Worm (Caenorhabditis elegans): ENCODE data around the gene pgl-1.

The pgl-1 gene

DNA sequence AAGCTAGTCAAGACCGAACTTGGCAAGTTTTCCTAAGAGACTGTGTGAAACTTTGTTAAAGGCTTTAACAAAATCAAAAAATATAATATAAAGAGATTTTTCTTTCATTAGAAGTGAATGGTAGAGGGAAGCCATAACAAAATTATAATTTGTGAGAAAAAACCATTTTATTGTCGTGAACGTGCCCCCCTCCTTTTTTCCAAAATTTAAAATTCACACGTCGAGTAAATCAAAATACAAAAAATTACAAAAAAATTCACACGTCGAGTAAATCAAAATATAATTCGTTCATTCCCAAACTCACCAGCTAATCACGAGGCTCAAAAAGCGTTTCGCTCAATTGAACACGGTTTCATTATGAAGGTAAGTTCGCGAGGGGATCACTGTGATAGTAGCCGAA, 32.4 kb upstream of the pgl-1 start, which contains the start of gene C25A8.2 (continued):
- TF ChIP-seq set-16 (GFP tag; IDR thresholded peaks at IDR 0.05) (no peak), dve-1 (tag; optimal IDR thresholded peaks at IDR 0.05; ENCODE audit: insufficient read depth) (no peak), vab-7 (GFP tag; IDR thresholded peaks at IDR 0.05) (no peak), egl-43 (GFP tag; IDR thresholded peaks at IDR 0.05) (no peak)

DNA sequence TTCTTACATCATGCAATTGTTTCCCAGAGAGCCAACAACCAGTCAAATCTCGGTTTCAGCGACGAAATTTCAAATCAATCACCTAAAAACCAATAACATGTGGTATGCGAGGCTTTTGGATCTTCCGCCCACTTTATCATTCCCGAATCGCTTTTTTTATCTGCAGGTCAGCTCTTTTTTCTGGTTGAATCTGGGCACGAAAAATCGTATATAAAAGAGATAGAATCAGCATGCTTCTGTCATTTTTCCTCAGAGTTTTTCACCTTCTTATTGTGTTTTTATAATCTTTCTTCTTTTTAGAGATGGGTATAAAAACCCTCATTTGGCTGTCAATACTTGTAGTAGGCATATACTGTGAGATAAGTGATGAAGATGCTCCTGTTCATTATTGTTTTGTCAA, 26.2 kb upstream of the pgl-1 start, which contains the start of gene cht-3:
Gene cht-3 (plus strand): TSS at position 301 of the 400 bp plus-strand sequence.
- TF ChIP-seq fkh-10 (GFP tag; optimal IDR thresholded peaks at IDR 0.05) = no peak
- TF ChIP-seq fos-1 (tag; optimal IDR thresholded peaks at IDR 0.05) = no peak
- TF ChIP-seq lsy-2 (tag; optimal IDR thresholded peaks at IDR 0.05) = no peak
- no peak for TF ChIP-seq F44E2.7 (GFP tag; IDR thresholded peaks at IDR 0.05)
- TF ChIP-seq mxl-3 (GFP tag; optimal IDR thresholded peaks at IDR 0.05) = no peak
- no peak for TF ChIP-seq nhr-41 (GFP tag; IDR thresholded peaks at IDR 0.05)
- TF ChIP-seq mxl-2 (GFP tag; conservative IDR thresholded peaks at IDR 0.05) = no peak
- TF ChIP-seq snpc-4 (tag; optimal IDR thresholded peaks at IDR 0.05) = no peak
- TF ChIP-seq daf-8 (GFP tag; IDR thresholded peaks at IDR 0.05) = no peak
- TF ChIP-seq egl-27 (tag; optimal IDR thresholded peaks at IDR 0.05) = no peak
- TF ChIP-seq mdl-1 (tag; optimal IDR thresholded peaks at IDR 0.05) = no peak
- TF ChIP-seq skn-1 (tag; optimal IDR thresholded peaks at IDR 0.05) = no peak
- TF ChIP-seq lim-7 (GFP tag; IDR thresholded peaks at IDR 0.05) = no peak
- TF ChIP-seq snpc-1.2 (GFP tag; IDR thresholded peaks at IDR 0.05) = no peak
- TF ChIP-seq Y48G9A.11 (GFP tag; IDR thresholded peaks at IDR 0.05) = no peak
- TF ChIP-seq R02D3.7 (tag; optimal IDR thresholded peaks at IDR 0.05) = no peak
- no peak for TF ChIP-seq nhr-48 (tag; optimal IDR thresholded peaks at IDR 0.05)
- no peak for TF ChIP-seq rbr-2 (tag; optimal IDR thresholded peaks at IDR 0.05)
- no peak for TF ChIP-seq duxl-1 (tag; optimal IDR thresholded peaks at IDR 0.05; ENCODE audit: poor library complexity)

- no peak for TF ChIP-seq aly-2 (tag; optimal IDR thresholded peaks at IDR 0.05)
Observed at ce11 chrIV:6999206-6999605, 22.1 kb upstream of the pgl-1 start, which contains the start of gene C25A8.5. Gene C25A8.5 (plus strand): TSS chrIV:6999506.

ce11 chrIV:6997918-6998317, 20.8 kb upstream of the pgl-1 start:
- no peak for TF ChIP-seq madf-9 (GFP tag; conservative IDR thresholded peaks at IDR 0.05)
- TF ChIP-seq unc-130 (GFP tag; optimal IDR thresholded peaks at IDR 0.05) = no peak
- TF ChIP-seq pqm-1 (tag; optimal IDR thresholded peaks at IDR 0.05) = no peak

DNA sequence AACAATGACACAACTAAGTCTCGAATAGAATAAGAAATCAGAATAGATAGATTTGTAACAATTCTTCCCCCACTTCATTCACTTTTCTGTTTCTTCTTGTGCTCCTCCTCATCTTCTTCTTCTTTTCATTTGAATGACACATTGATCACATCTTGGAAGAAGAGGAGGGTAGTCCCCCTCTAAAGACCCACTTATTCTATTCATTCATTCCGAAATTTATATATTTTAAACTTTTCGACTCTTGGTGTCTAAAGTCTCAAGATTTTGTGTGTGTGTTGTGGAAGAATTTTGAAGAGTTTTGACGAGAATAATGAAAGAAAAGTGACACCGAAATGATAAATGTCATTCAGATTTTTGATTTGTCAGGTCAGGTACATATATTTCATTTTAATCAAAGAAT, 14.0 kb upstream of the pgl-1 start:
- TF ChIP-seq rbr-2 (tag; optimal IDR thresholded peaks at IDR 0.05) (no peak), F49E8.2 (tag; optimal IDR thresholded peaks at IDR 0.05; ENCODE audit: borderline replicate concordance) (no peak), unc-62 (GFP tag; optimal IDR thresholded peaks at IDR 0.05 in 1 of 2) (no peak), unc-62 (tag; optimal IDR thresholded peaks at IDR 0.05) (no peak), lin-13 (GFP tag; optimal IDR thresholded peaks at IDR 0.05) (no peak), fkh-10 (GFP tag; optimal IDR thresholded peaks at IDR 0.05) (no peak), nhr-41 (GFP tag; IDR thresholded peaks at IDR 0.05) (no peak), hlh-30 (tag; optimal IDR thresholded peaks at IDR 0.05; ENCODE audit: insufficient read depth) (no peak), egl-27 (tag; optimal IDR thresholded peaks at IDR 0.05) (no peak), ctbp-1 (GFP tag; IDR thresholded peaks at IDR 0.05) (no peak), ztf-11 (tag; optimal IDR thresholded peaks at IDR 0.05) (no peak), T20F7.1 (GFP tag; optimal IDR thresholded peaks at IDR 0.05) (no peak), nhr-10 (tag; optimal IDR thresholded peaks at IDR 0.05) (no peak), Y105C5A.15 (GFP tag; IDR thresholded peaks at IDR 0.05) (no peak), mdt-29 (GFP tag; IDR thresholded peaks at IDR 0.05) (no peak), gei-8 (GFP tag; optimal IDR thresholded peaks at IDR 0.05) (no peak), tag-97 (GFP tag; IDR thresholded peaks at IDR 0.05) (no peak)
